Fruit fly (Drosophila melanogaster): ENCODE measurements around the gene Mipp1.
A peak's percentile ranks its signal among the peaks of the same experiment; 100 is the strongest.

The Mipp1 gene

dm6 chr3L:16584074-16584578 is 11.0 kb upstream of the Mipp1 start, which contains the start of gene UQCR-C2 (continued):
- TF ChIP-seq CG2199 (GFP tag; IDR thresholded peaks at IDR 0.05) (no peak), CG10366 (GFP tag; IDR thresholded peaks at IDR 0.05) (no peak), az2 (GFP tag; optimal IDR thresholded peaks at IDR 0.05) (no peak), CG5180 (GFP tag; optimal IDR thresholded peaks at IDR 0.05) (no peak), twi (tag; optimal IDR thresholded peaks at IDR 0.05) (peak; percentile 23), Sry-δ (GFP tag; optimal IDR thresholded peaks at IDR 0.05) (peak; percentile 67), CG9817 (tag; optimal IDR thresholded peaks at IDR 0.05) (no peak), CG10274 (GFP tag; optimal IDR thresholded peaks at IDR 0.05) (no peak), unc-4 (GFP tag; IDR thresholded peaks at IDR 0.05; ENCODE audit: partially characterized antibody) (peak; percentile 38; the same call in 1 of the 2 replicates), hbn (GFP tag; IDR thresholded peaks at IDR 0.05; ENCODE audit: partially characterized antibody) (no peak), hb (GFP tag; IDR thresholded peaks at IDR 0.05; ENCODE audit: partially characterized antibody) (no peak), CG4360 (GFP tag; IDR thresholded peaks at IDR 0.05) (no peak), CrebB (tag; optimal IDR thresholded peaks at IDR 0.05) (no peak), D19B (GFP tag; optimal IDR thresholded peaks at IDR 0.05) (no peak), CG10267 (tag; optimal IDR thresholded peaks at IDR 0.05) (peak; percentile 55), Ssrp (tag; optimal IDR thresholded peaks at IDR 0.05) (no peak), CG10147 (GFP tag; optimal IDR thresholded peaks at IDR 0.05) (peak; percentile 19), mam (GFP tag; optimal IDR thresholded peaks at IDR 0.05) (no peak), klu (GFP tag; IDR thresholded peaks at IDR 0.05) (no peak), CG11696 (GFP tag; IDR thresholded peaks at IDR 0.05) (no peak), eyg (GFP tag; optimal IDR thresholded peaks at IDR 0.05) (no peak), Fer2 (tag; optimal IDR thresholded peaks at IDR 0.05) (no peak), lola (GFP tag; optimal IDR thresholded peaks at IDR 0.05) (no peak), CG18011 (GFP tag; optimal IDR thresholded peaks at IDR 0.05) (no peak), Pdp1 (GFP tag; optimal IDR thresholded peaks at IDR 0.05) (peak in 1 of 2 experiments; percentile 98), yki (optimal IDR thresholded peaks at IDR 0.05) (no peak), Camta (GFP tag; optimal IDR thresholded peaks at IDR 0.05) (no peak), CG3838 (GFP tag; optimal IDR thresholded peaks at IDR 0.05) (no peak), Deaf1 (tag; optimal IDR thresholded peaks at IDR 0.05) (no peak), CG9727 (GFP tag; optimal IDR thresholded peaks at IDR 0.05) (peak; percentile 20), wek (GFP tag; optimal IDR thresholded peaks at IDR 0.05) (no peak), hth (optimal IDR thresholded peaks at IDR 0.05) (no peak), CG10209 (GFP tag; optimal IDR thresholded peaks at IDR 0.05) (no peak), CG12659 (GFP tag; optimal IDR thresholded peaks at IDR 0.05) (peak; percentile 60), CG8944 (GFP tag; optimal IDR thresholded peaks at IDR 0.05) (no peak), Oaz (GFP tag; IDR thresholded peaks at IDR 0.05) (no peak), CG31388 (GFP tag; optimal IDR thresholded peaks at IDR 0.05) (no peak), CG6813 (GFP tag; optimal IDR thresholded peaks at IDR 0.05) (no peak), slp2 (GFP tag; optimal IDR thresholded peaks at IDR 0.05) (no peak), pzg (GFP tag; optimal IDR thresholded peaks at IDR 0.05) (peak; percentile 93), Scr (GFP tag; IDR thresholded peaks at IDR 0.05; ENCODE audit: partially characterized antibody) (peak; percentile 25), CG8388 (GFP tag; optimal IDR thresholded peaks at IDR 0.05) (no peak), CG1602 (GFP tag; optimal IDR thresholded peaks at IDR 0.05) (no peak), wdn (GFP tag; IDR thresholded peaks at IDR 0.05) (no peak), CG9797 (GFP tag; optimal IDR thresholded peaks at IDR 0.05) (peak; percentile 91), bcd (GFP tag; optimal IDR thresholded peaks at IDR 0.05) (no peak), NfI (GFP tag; optimal IDR thresholded peaks at IDR 0.05) (peak; percentile 8), Aef1 (GFP tag; IDR thresholded peaks at IDR 0.05) (no peak), Fer1 (GFP tag; optimal IDR thresholded peaks at IDR 0.05) (peak; percentile 42), seq (GFP tag; IDR thresholded peaks at IDR 0.05) (no peak)
